Worm (Caenorhabditis elegans): ENCODE measurements around the gene C35D10.3.

Gene C35D10.3

DNA sequence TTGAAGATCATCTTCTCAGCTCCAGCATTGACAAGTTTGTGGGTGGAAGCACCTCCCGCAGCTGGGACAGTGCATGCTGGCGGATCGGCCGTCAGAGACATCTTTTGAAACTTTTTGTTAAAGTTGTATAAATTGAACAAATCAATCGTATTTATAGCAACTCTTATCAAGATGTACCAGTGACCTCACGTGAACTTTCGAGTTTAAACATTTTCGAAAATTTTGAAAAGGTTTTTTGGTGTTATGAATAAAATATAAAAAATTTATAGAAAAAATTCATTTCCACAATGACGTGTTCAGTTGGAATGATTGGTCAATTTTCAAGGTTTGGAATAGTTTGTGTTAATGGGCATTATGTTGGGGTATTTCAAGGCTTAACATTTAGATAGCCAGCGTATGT, at the start of gene C35D10.3, which contains the start of gene msd-4:
Gene C35D10.3 (plus strand): TSS at position 279 of the 400 bp plus-strand sequence.
Gene msd-4 (minus strand): TSS at position 101 of the 400 bp plus-strand sequence.
- TF ChIP-seq dox-1 (GFP tag; IDR thresholded peaks at IDR 0.05) = no peak
- TF ChIP-seq F57C9.4 (tag; optimal IDR thresholded peaks at IDR 0.05) = no peak
- no peak for TF ChIP-seq nhr-27 (tag; optimal IDR thresholded peaks at IDR 0.05)
- no peak for TF ChIP-seq tbx-9 (tag; optimal IDR thresholded peaks at IDR 0.05; ENCODE audit: borderline replicate concordance)
- TF ChIP-seq egl-18 (GFP tag; IDR thresholded peaks at IDR 0.05) = no peak
- no peak for TF ChIP-seq B0035.1 (tag; optimal IDR thresholded peaks at IDR 0.05)
- TF ChIP-seq rpc-1 (optimal IDR thresholded peaks at IDR 0.05) = no peak
- TF ChIP-seq rpc-1 (tag; optimal IDR thresholded peaks at IDR 0.05) = no peak
- TF ChIP-seq madf-3 (GFP tag; IDR thresholded peaks at IDR 0.05) = no peak
- no peak for TF ChIP-seq aptf-3 (GFP tag; IDR thresholded peaks at IDR 0.05)
- TF ChIP-seq F52B5.7 (tag; optimal IDR thresholded peaks at IDR 0.05) = no peak
- TF ChIP-seq madf-8 (GFP tag; conservative IDR thresholded peaks at IDR 0.05) = no peak
- TF ChIP-seq Y67H2A.10 (GFP tag; conservative IDR thresholded peaks at IDR 0.05) = no peak
- no peak for TF ChIP-seq him-1 (tag; optimal IDR thresholded peaks at IDR 0.05)
- TF ChIP-seq egrh-3 (GFP tag; IDR thresholded peaks at IDR 0.05) = no peak
- TF ChIP-seq atf-7 (tag; optimal IDR thresholded peaks at IDR 0.05) = no peak

- TF ChIP-seq somi-1 (GFP tag; optimal IDR thresholded peaks at IDR 0.05) (no peak), nhr-80 (tag; optimal IDR thresholded peaks at IDR 0.05) (no peak), repo-1 (tag; optimal IDR thresholded peaks at IDR 0.05) (no peak), F37B4.10 (GFP tag; IDR thresholded peaks at IDR 0.05) (no peak), athp-1 (tag; optimal IDR thresholded peaks at IDR 0.05) (no peak), Y67H2A.10 (GFP tag; conservative IDR thresholded peaks at IDR 0.05) (no peak), cebp-1 (GFP tag; IDR thresholded peaks at IDR 0.05) (no peak), cebp-1 (tag; optimal IDR thresholded peaks at IDR 0.05) (no peak), unc-62 (GFP tag; optimal IDR thresholded peaks at IDR 0.05) (no peak), aptf-3 (GFP tag; IDR thresholded peaks at IDR 0.05) (no peak), D2030.7 (GFP tag; IDR thresholded peaks at IDR 0.05) (no peak), lin-40 (tag; optimal IDR thresholded peaks at IDR 0.05) (no peak), hlh-26 (GFP tag; conservative IDR thresholded peaks at IDR 0.05) (no peak), T07F8.4 (tag; optimal IDR thresholded peaks at IDR 0.05) (no peak), ceh-91 (GFP tag; IDR thresholded peaks at IDR 0.05) (no peak), dpl-1 (GFP tag; optimal IDR thresholded peaks at IDR 0.05) (no peak)
Measured at ce11 chrIII:4819843-4820242, 48.9 kb upstream of the C35D10.3 start, which contains the start of gene F26A1.7. Gene F26A1.7, minus strand, starts transcription at chrIII:4819943.

- TF ChIP-seq xnd-1 (tag; optimal IDR thresholded peaks at IDR 0.05) (no peak), nfya-2 (GFP tag; IDR thresholded peaks at IDR 0.05) (no peak), F52B5.7 (tag; optimal IDR thresholded peaks at IDR 0.05) (no peak), snpc-1.3 (tag; optimal IDR thresholded peaks at IDR 0.05; ENCODE audit: insufficient read depth) (no peak)
Measured at ce11 chrIII:4822140-4822539, 46.6 kb upstream of the C35D10.3 start, which contains the start of gene F26A1.8. Gene F26A1.8, minus strand, starts transcription at chrIII:4822240.

DNA sequence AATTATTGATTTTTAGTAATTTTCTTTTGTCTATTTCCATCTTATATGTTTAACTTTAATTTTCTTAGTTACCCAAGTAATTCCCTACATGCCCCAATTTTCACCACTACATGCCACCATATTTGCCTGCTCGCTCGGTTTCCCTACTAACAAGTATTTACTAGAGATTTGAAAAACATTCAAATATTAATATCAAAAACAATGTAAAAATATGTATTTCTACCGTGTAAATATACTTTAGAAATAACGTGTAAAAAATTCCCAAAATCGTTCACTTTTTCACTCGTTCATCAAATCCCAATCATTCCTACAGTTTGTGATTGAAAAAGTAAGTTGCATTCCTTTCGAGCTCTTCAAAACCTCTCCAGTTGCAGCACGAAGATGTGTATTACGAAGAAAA, 42.1 kb upstream of the C35D10.3 start, which contains the start of gene F26A1.3:
Gene F26A1.3 (plus strand): TSS at position 301 of the 400 bp plus-strand sequence.
- TF ChIP-seq madf-8 (GFP tag; conservative IDR thresholded peaks at IDR 0.05) (no peak), B0261.1 (tag; optimal IDR thresholded peaks at IDR 0.05) (no peak), F39B2.1 (GFP tag; IDR thresholded peaks at IDR 0.05) (no peak), tlf-1 (GFP tag; optimal IDR thresholded peaks at IDR 0.05) (no peak), Y53F4B.3 (GFP tag; IDR thresholded peaks at IDR 0.05) (no peak), hmg-1.2 (GFP tag; IDR thresholded peaks at IDR 0.05) (no peak), mes-4 (tag; optimal IDR thresholded peaks at IDR 0.05) (no peak), repo-1 (tag; optimal IDR thresholded peaks at IDR 0.05) (no peak), akir-1 (GFP tag; optimal IDR thresholded peaks at IDR 0.05) (no peak), rec-8 (tag; optimal IDR thresholded peaks at IDR 0.05) (no peak), hlh-12 (tag; optimal IDR thresholded peaks at IDR 0.05) (no peak), egl-44 (GFP tag; IDR thresholded peaks at IDR 0.05) (no peak)

Measured in whole organism, young adult.